Worm (Caenorhabditis elegans) whole organism, L3 larva: Measurements from ENCODE around the gene ubh-1.

ENCODE experiments used
- R02D3.7 ChIP-seq: fragments of 150-350 bp; optimal IDR thresholded peaks from 2 replicates; lab custom pipeline; 2014; ENCODE audit warnings: missing biosample characterization, missing genetic modification characterization
- ama-1 ChIP-seq: fragments of 150-350 bp; optimal IDR thresholded peaks from 2 replicates; lab custom pipeline; 2018
- ceh-16 ChIP-seq: sonication (generic microtip); optimal IDR thresholded peaks from 2 replicates; lab custom pipeline; 2017; ENCODE audit warnings: missing biosample characterization, missing genetic modification characterization
- ceh-28 ChIP-seq: fragments of 150-350 bp; optimal IDR thresholded peaks from 2 replicates; lab custom pipeline; 2014; ENCODE audit warnings: missing biosample characterization, missing genetic modification reagents, missing genetic modification characterization
- ceh-82 ChIP-seq: fragments of 150-350 bp; optimal IDR thresholded peaks from 2 replicates; lab custom pipeline; 2014; ENCODE audit warnings: missing biosample characterization, missing genetic modification characterization
- daf-12 ChIP-seq: fragments of 150-350 bp; optimal IDR thresholded peaks from 2 replicates; lab custom pipeline; 2014; ENCODE audit warnings: missing biosample characterization, missing genetic modification reagents, missing genetic modification characterization
- elt-1 ChIP-seq: fragments of 150-350 bp; optimal IDR thresholded peaks from 2 replicates; lab custom pipeline; 2014; ENCODE audit warnings: missing biosample characterization, missing genetic modification characterization
- elt-2 ChIP-seq: sonication (generic microtip); optimal IDR thresholded peaks from 2 replicates; lab custom pipeline; 2016; ENCODE audit warnings: missing genetic modification reagents, mild to moderate bottlenecking, missing genetic modification characterization, missing compliant biosample characterization
- fkh-10 ChIP-seq: sonication (generic microtip); optimal IDR thresholded peaks from 2 replicates; lab custom pipeline; 2017; ENCODE audit warnings: missing biosample characterization, missing genetic modification reagents, missing genetic modification characterization
- fos-1 ChIP-seq: fragments of 150-350 bp; optimal IDR thresholded peaks from 2 replicates; lab custom pipeline; 2014; ENCODE audit warnings: missing biosample characterization, missing genetic modification characterization
- hmg-11 ChIP-seq: sonication (generic microtip); optimal IDR thresholded peaks from 2 replicates; lab custom pipeline; 2016; ENCODE audit warnings: missing genetic modification characterization, missing compliant biosample characterization
- jun-1 ChIP-seq: fragments of 150-350 bp; optimal IDR thresholded peaks from 2 replicates; lab custom pipeline; 2014; ENCODE audit warnings: missing biosample characterization, missing genetic modification reagents, missing genetic modification characterization
- lin-15B ChIP-seq: fragments of 150-350 bp; optimal IDR thresholded peaks from 2 replicates; lab custom pipeline; 2014; ENCODE audit warnings: missing biosample characterization, missing genetic modification characterization
- lin-39 ChIP-seq: fragments of 150-350 bp; optimal IDR thresholded peaks from 2 replicates; lab custom pipeline; 2018; ENCODE audit warnings: missing biosample characterization, missing genetic modification reagents, missing genetic modification characterization
- lsy-12 ChIP-seq: sonication (generic microtip); optimal IDR thresholded peaks from 2 replicates; lab custom pipeline; 2016; ENCODE audit warnings: mild to moderate bottlenecking, missing genetic modification characterization, missing compliant biosample characterization
- mdl-1 ChIP-seq: fragments of 150-350 bp; optimal IDR thresholded peaks from 2 replicates; lab custom pipeline; 2014; ENCODE audit warnings: missing biosample characterization, missing genetic modification characterization
- nfya-1 ChIP-seq: sonication (generic microtip); optimal IDR thresholded peaks from 2 replicates; lab custom pipeline; 2017; ENCODE audit warnings: missing genetic modification characterization, mild to moderate bottlenecking, missing compliant biosample characterization, antibody characterized with exemption, moderate library complexity; ENCODE audit not compliant: insufficient read depth
- nhr-11 ChIP-seq: fragments of 150-350 bp; optimal IDR thresholded peaks from 2 replicates; lab custom pipeline; 2014; ENCODE audit warnings: missing biosample characterization, missing genetic modification characterization
- nhr-23 ChIP-seq: fragments of 150-350 bp; optimal IDR thresholded peaks from 2 replicates; lab custom pipeline; 2014; ENCODE audit warnings: missing biosample characterization, missing genetic modification reagents, missing genetic modification characterization
- nhr-237 ChIP-seq: fragments of 150-350 bp; optimal IDR thresholded peaks from 2 replicates; lab custom pipeline; 2014; ENCODE audit warnings: missing biosample characterization, missing genetic modification characterization
- nhr-25 ChIP-seq: sonication (generic microtip); optimal IDR thresholded peaks from 2 replicates; lab custom pipeline; 2017; ENCODE audit warnings: missing biosample characterization, missing genetic modification characterization
- nhr-28 ChIP-seq: fragments of 150-350 bp; optimal IDR thresholded peaks from 2 replicates; lab custom pipeline; 2014; ENCODE audit warnings: missing biosample characterization, missing genetic modification characterization
- nhr-43 ChIP-seq: sonication (generic microtip); optimal IDR thresholded peaks from 2 replicates; lab custom pipeline; 2016; ENCODE audit warnings: mild to moderate bottlenecking, missing genetic modification characterization, missing compliant biosample characterization; ENCODE audit not compliant: poor library complexity, severe bottlenecking
- nhr-67 ChIP-seq: fragments of 150-350 bp; optimal IDR thresholded peaks from 2 replicates; lab custom pipeline; 2014; ENCODE audit warnings: missing biosample characterization, missing genetic modification characterization
- nhr-76 ChIP-seq: fragments of 150-350 bp; sonication (generic microtip); optimal IDR thresholded peaks from 5 replicates; lab custom pipeline; 2014; ENCODE audit warnings: missing biosample characterization, missing genetic modification characterization
- pha-4 ChIP-seq: fragments of 150-350 bp; optimal IDR thresholded peaks from 2 replicates; lab custom pipeline; 2014; ENCODE audit warnings: missing biosample characterization, missing genetic modification reagents, missing genetic modification characterization
- pqm-1 ChIP-seq: fragments of 150-350 bp; optimal IDR thresholded peaks from 2 replicates; lab custom pipeline; 2017; ENCODE audit warnings: missing biosample characterization, missing genetic modification characterization, inconsistent platforms
- tbx-2 ChIP-seq: sonication (generic microtip); optimal IDR thresholded peaks from 2 replicates; lab custom pipeline; 2016; ENCODE audit warnings: mild to moderate bottlenecking, missing genetic modification characterization, missing compliant biosample characterization
- unc-39 ChIP-seq: sonication (generic microtip); optimal IDR thresholded peaks from 4 replicates; lab custom pipeline; 2017; ENCODE audit warnings: missing biosample characterization, missing genetic modification characterization
- unc-62 ChIP-seq: fragments of 150-350 bp; sonication (generic microtip); optimal IDR thresholded peaks from 4 replicates; lab custom pipeline; 2014; ENCODE audit warnings: missing biosample characterization, missing genetic modification reagents, missing genetic modification characterization
- zag-1 ChIP-seq: fragments of 150-350 bp; optimal IDR thresholded peaks from 2 replicates; lab custom pipeline; 2014; ENCODE audit warnings: missing biosample characterization, missing genetic modification characterization
- ztf-4 ChIP-seq: fragments of 150-350 bp; optimal IDR thresholded peaks from 2 replicates; lab custom pipeline; 2014; ENCODE audit warnings: missing biosample characterization, missing genetic modification characterization

Gene ubh-1

ce11 chrV:6524757-6525156 lies 13.5 kb upstream of the ubh-1 start, which contains the start of gene acs-1:
acs-1 (plus strand) TSS chrV:6524989.
- TF ChIP-seq ceh-16 (tag; lab: Kevin White, UChicago) = no peak
- TF ChIP-seq unc-39 (tag; lab: Kevin White, UChicago) = no peak
- TF ChIP-seq ceh-28 = no peak
- no peak for TF ChIP-seq nhr-28 (tag; lab: Kevin White, UChicago)
- peak; percentile 95 for TF ChIP-seq elt-2 (tag; lab: Kevin White, UChicago)
- peak; percentile 66 for TF ChIP-seq pqm-1

- TF ChIP-seq pqm-1 (peak; percentile 42), elt-2 (tag; lab: Kevin White, UChicago) (peak; percentile 89), lin-15B (tag; lab: Kevin White, UChicago) (no peak)
These were observed 11.8 kb upstream of the ubh-1 start for ce11 chrV:6522879-6523497.

ce11 chrV:6520385-6521080 lies 9.3 kb upstream of the ubh-1 start, which contains the start of the genes F46E10.2 and F46E10.18:
F46E10.2 (plus strand) TSS chrV:6520435.
F46E10.18 (plus strand) TSS chrV:6521030.
- TF ChIP-seq nhr-67 (tag; lab: Kevin White, UChicago) (no peak), nhr-237 (tag; lab: Kevin White, UChicago) (no peak), ceh-82 (tag; lab: Kevin White, UChicago) (no peak), ceh-16 (tag; lab: Kevin White, UChicago) (no peak), pqm-1 (no peak), jun-1 (tag; lab: Kevin White, UChicago) (no peak), R02D3.7 (tag; lab: Kevin White, UChicago) (no peak), nfya-1 (tag; lab: Kevin White, UChicago) (no peak), zag-1 (tag; lab: Kevin White, UChicago) (no peak), nhr-11 (tag; lab: Kevin White, UChicago) (no peak), ceh-28 (no peak), unc-62 (no peak), daf-12 (tag; lab: Kevin White, UChicago) (no peak), lsy-12 (tag; lab: Kevin White, UChicago) (no peak)

- TF ChIP-seq tbx-2 (tag; lab: Kevin White, UChicago) (no peak), nfya-1 (tag; lab: Kevin White, UChicago) (no peak), nhr-11 (tag; lab: Kevin White, UChicago) (no peak), nhr-43 (tag; lab: Kevin White, UChicago) (no peak), lsy-12 (tag; lab: Kevin White, UChicago) (no peak), fkh-10 (GFP tag; lab: Kevin White, UChicago) (no peak), ceh-16 (tag; lab: Kevin White, UChicago) (no peak), ama-1 (no peak), nhr-67 (tag; lab: Kevin White, UChicago) (no peak), fos-1 (tag; lab: Kevin White, UChicago) (no peak)
These were observed 6.9 kb upstream of the ubh-1 start, which contains the start of gene F46E10.3 for ce11 chrV:6518225-6518396. F46E10.3 (plus strand) TSS chrV:6518297.

ce11 chrV:6517305-6518224 lies 6.4 kb upstream of the ubh-1 start:
- TF ChIP-seq hmg-11 (tag; lab: Kevin White, UChicago) (no peak), mdl-1 (tag; lab: Kevin White, UChicago) (peak; percentile 73), pqm-1 (peak; percentile 18), nhr-25 (tag; lab: Kevin White, UChicago) (peak; percentile 86), ama-1 (peak; percentile 74), pha-4 (tag; lab: Kevin White, UChicago) (peak; percentile 72), lin-39 (peak; percentile 11), nhr-23 (tag; lab: Kevin White, UChicago) (peak; percentile 37), jun-1 (tag; lab: Kevin White, UChicago) (peak; percentile 22), nhr-76 (tag; lab: Kevin White, UChicago) (no peak), elt-1 (tag; lab: Kevin White, UChicago) (peak; percentile 52), ztf-4 (tag; lab: Kevin White, UChicago) (no peak), nhr-43 (tag; lab: Kevin White, UChicago) (peak; percentile 70), ceh-82 (tag; lab: Kevin White, UChicago) (no peak), elt-2 (tag; lab: Kevin White, UChicago) (peak; percentile 35)
